Worm (Caenorhabditis elegans) whole organism, late embryonic: Measurements from ENCODE around the gene F49F1.4.

Source experiments
- C08G9.2 ChIP-seq: sonication (generic microtip); optimal IDR thresholded peaks from 2 replicates; lab custom pipeline; 2016; ENCODE audit warnings: mild to moderate bottlenecking, missing genetic modification characterization, moderate library complexity, missing compliant biosample characterization
- ceh-6 ChIP-seq: fragments of 200-800 bp; sonication (Bioruptor generic); optimal IDR thresholded peaks from 2 replicates; lab custom pipeline; 2018; ENCODE audit warnings: mild to moderate bottlenecking, missing genetic modification characterization, missing compliant biosample characterization
- ceh-9 ChIP-seq: sonication (generic microtip); optimal IDR thresholded peaks from 2 replicates; lab custom pipeline; 2016; ENCODE audit warnings: mild to moderate bottlenecking, missing genetic modification characterization, inconsistent platforms, missing compliant biosample characterization
- elt-2 ChIP-seq: sonication (generic microtip); optimal IDR thresholded peaks from 2 replicates; lab custom pipeline; 2016; ENCODE audit warnings: missing genetic modification reagents, missing genetic modification characterization, missing compliant biosample characterization
- hlh-15 ChIP-seq: sonication (generic microtip); optimal IDR thresholded peaks from 2 replicates; lab custom pipeline; 2016; ENCODE audit warnings: missing genetic modification characterization, missing compliant biosample characterization
- npax-4 ChIP-seq: sonication (generic microtip); optimal IDR thresholded peaks from 2 replicates; lab custom pipeline; 2016; ENCODE audit warnings: missing genetic modification characterization, missing compliant biosample characterization
- pag-3 ChIP-seq: sonication (generic microtip); optimal IDR thresholded peaks from 2 replicates; lab custom pipeline; 2016; ENCODE audit warnings: missing compliant biosample characterization, missing genetic modification characterization, borderline replicate concordance
- pax-1 ChIP-seq: fragments of 150-350 bp; optimal IDR thresholded peaks from 2 replicates; lab custom pipeline; 2014; ENCODE audit warnings: missing biosample characterization, missing genetic modification characterization
- pha-4 ChIP-seq: fragments of 150-350 bp; optimal IDR thresholded peaks from 2 replicates; lab custom pipeline; 2018; ENCODE audit warnings: missing biosample characterization, missing genetic modification reagents, missing genetic modification characterization
- ref-2 ChIP-seq: sonication (generic microtip); optimal IDR thresholded peaks from 2 replicates; lab custom pipeline; 2016; ENCODE audit warnings: missing genetic modification characterization, missing compliant biosample characterization
- rnt-1 ChIP-seq: sonication (generic microtip); optimal IDR thresholded peaks from 2 replicates; lab custom pipeline; 2016; ENCODE audit warnings: missing genetic modification characterization, missing compliant biosample characterization
- tbx-2 ChIP-seq: sonication (generic microtip); optimal IDR thresholded peaks from 2 replicates; lab custom pipeline; 2016; ENCODE audit warnings: missing genetic modification characterization, missing compliant biosample characterization

DNA sequence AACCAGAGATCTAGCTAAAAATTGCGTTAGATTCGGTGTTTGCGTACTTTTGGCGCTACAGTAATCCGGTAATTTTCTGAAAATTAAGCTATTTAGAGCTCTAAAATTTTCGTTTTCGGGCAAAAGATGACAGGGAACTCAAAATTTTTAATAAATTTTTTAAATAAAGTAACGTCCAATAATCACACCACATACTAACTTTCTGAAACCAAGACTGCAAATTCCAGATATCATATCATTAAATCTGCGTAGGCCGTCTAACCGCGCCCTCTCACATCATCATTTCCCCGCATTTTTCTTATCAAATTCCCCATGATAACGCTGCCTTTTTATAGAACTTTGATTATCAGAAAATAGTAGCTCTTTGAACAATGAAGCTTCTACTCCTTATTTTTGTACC lies 1.9 kb upstream of the F49F1.4 start, which contains the start of gene drd-50:
- TF ChIP-seq rnt-1 = no peak
- no peak for TF ChIP-seq pax-1 (tag; lab: Kevin White, UChicago)
- TF ChIP-seq pha-4 = no peak
- TF ChIP-seq ceh-6 (GFP tag; lab: Kevin White, UChicago) = no peak
- TF ChIP-seq tbx-2 (tag; lab: Kevin White, UChicago) = no peak
- TF ChIP-seq npax-4 = no peak
- no peak for TF ChIP-seq ref-2 (tag; lab: Kevin White, UChicago)
- no peak for TF ChIP-seq hlh-15 (tag; lab: Kevin White, UChicago)
- TF ChIP-seq elt-2 (tag; lab: Kevin White, UChicago) = no peak
- no peak for TF ChIP-seq C08G9.2 (tag; lab: Kevin White, UChicago)
- no peak for TF ChIP-seq pag-3
- TF ChIP-seq ceh-9 (tag; lab: Kevin White, UChicago) = no peak
